Worm (Caenorhabditis elegans) whole organism, L2 larva: ENCODE results near the gene efn-3.

Source experiments
- C34F6.9 ChIP-seq: fragments of 150-350 bp; optimal IDR thresholded peaks from 2 replicates; lab custom pipeline; 2014; ENCODE audit warnings: missing biosample characterization, missing genetic modification characterization
- F13H6.1 ChIP-seq: sonication (generic microtip); optimal IDR thresholded peaks from 2 replicates; lab custom pipeline; 2016; ENCODE audit warnings: missing genetic modification characterization, missing compliant biosample characterization
- R02D3.7 ChIP-seq: fragments of 150-350 bp; optimal IDR thresholded peaks from 2 replicates; lab custom pipeline; 2014; ENCODE audit warnings: missing biosample characterization, missing genetic modification characterization
- ZK546.5 ChIP-seq: sonication (generic microtip); optimal IDR thresholded peaks from 2 replicates; lab custom pipeline; 2017; ENCODE audit warnings: missing biosample characterization, missing genetic modification characterization
- aly-2 ChIP-seq: fragments of 150-350 bp; optimal IDR thresholded peaks from 2 replicates; lab custom pipeline; 2014; ENCODE audit warnings: missing biosample characterization, missing genetic modification characterization
- blmp-1 ChIP-seq: sonication (generic microtip); optimal IDR thresholded peaks from 2 replicates; lab custom pipeline; 2017; ENCODE audit warnings: missing genetic modification characterization, mild to moderate bottlenecking, missing compliant biosample characterization, antibody characterized with exemption, moderate library complexity; ENCODE audit not compliant: insufficient read depth
- ceh-16 ChIP-seq: fragments of 150-350 bp; optimal IDR thresholded peaks from 2 replicates; lab custom pipeline; 2014; ENCODE audit warnings: missing biosample characterization, missing genetic modification characterization
- ceh-82 ChIP-seq: fragments of 150-350 bp; optimal IDR thresholded peaks from 2 replicates; lab custom pipeline; 2014; ENCODE audit warnings: missing biosample characterization, missing genetic modification characterization
- crh-2 ChIP-seq: sonication (generic microtip); optimal IDR thresholded peaks from 2 replicates; lab custom pipeline; 2017; ENCODE audit warnings: missing biosample characterization, missing genetic modification characterization
- egl-27 ChIP-seq: sonication (generic microtip); optimal IDR thresholded peaks from 3 replicates; lab custom pipeline; 2017; ENCODE audit warnings: missing biosample characterization, missing genetic modification reagents, missing genetic modification characterization
- elt-3 ChIP-seq: sonication (generic microtip); optimal IDR thresholded peaks from 2 replicates; lab custom pipeline; 2017; ENCODE audit warnings: missing biosample characterization, missing genetic modification characterization
- fos-1 ChIP-seq: fragments of 150-350 bp; optimal IDR thresholded peaks from 2 replicates; lab custom pipeline; 2014; ENCODE audit warnings: missing biosample characterization, missing genetic modification characterization
- lin-11 ChIP-seq: fragments of 150-350 bp; sonication (generic microtip); optimal IDR thresholded peaks from 2 replicates; lab custom pipeline; 2014; ENCODE audit warnings: missing biosample characterization, missing genetic modification characterization, inconsistent platforms, mixed read lengths
- lin-13 ChIP-seq: fragments of 150-350 bp; optimal IDR thresholded peaks from 2 replicates; lab custom pipeline; 2014; ENCODE audit warnings: missing biosample characterization, missing genetic modification reagents, missing genetic modification characterization
- lin-39 ChIP-seq: fragments of 150-350 bp; optimal IDR thresholded peaks from 2 replicates; lab custom pipeline; 2014; ENCODE audit warnings: missing biosample characterization, missing genetic modification reagents, missing genetic modification characterization
- lsy-2 ChIP-seq, 2 experiments: fragments of 150-350 bp in 1 of 2; sonication (generic microtip) in 1 of 2; optimal IDR thresholded peaks; 2 replicates each; lab custom pipeline; 2014 to 2017; ENCODE audit warnings: missing biosample characterization in 2 of 2, missing genetic modification characterization in 2 of 2
- mab-5 ChIP-seq: fragments of 150-350 bp; optimal IDR thresholded peaks from 2 replicates; lab custom pipeline; 2014; ENCODE audit warnings: missing biosample characterization, missing genetic modification characterization
- mdl-1 ChIP-seq, 2 experiments: fragments of 150-350 bp in 1 of 2; sonication (generic microtip) in 1 of 2; optimal IDR thresholded peaks; 2 replicates each; lab custom pipeline; 2017; ENCODE audit warnings: missing biosample characterization in 2 of 2, missing genetic modification characterization in 2 of 2
- nhr-10 ChIP-seq: sonication (generic microtip); optimal IDR thresholded peaks from 2 replicates; lab custom pipeline; 2017; ENCODE audit warnings: missing biosample characterization, missing genetic modification characterization
- nhr-129 ChIP-seq: fragments of 150-350 bp; optimal IDR thresholded peaks from 2 replicates; lab custom pipeline; 2014; ENCODE audit warnings: missing biosample characterization, missing genetic modification characterization
- nhr-25 ChIP-seq: fragments of 150-350 bp; sonication (generic microtip); optimal IDR thresholded peaks from 3 replicates; lab custom pipeline; 2014; ENCODE audit warnings: missing biosample characterization, missing genetic modification characterization
- peb-1 ChIP-seq: fragments of 150-350 bp; optimal IDR thresholded peaks from 2 replicates; lab custom pipeline; 2014; ENCODE audit warnings: missing biosample characterization, missing genetic modification characterization
- sem-4 ChIP-seq: fragments of 150-350 bp; optimal IDR thresholded peaks from 2 replicates; lab custom pipeline; 2014; ENCODE audit warnings: missing biosample characterization, missing genetic modification reagents, missing genetic modification characterization
- sma-9 ChIP-seq, 2 experiments: fragments of 150-350 bp in 1 of 2; sonication (generic microtip) in 1 of 2; optimal IDR thresholded peaks; 2 replicates each; lab custom pipeline; 2014 to 2016; ENCODE audit warnings: missing genetic modification characterization in 2 of 2, mild to moderate bottlenecking in 1 of 2, missing biosample characterization in 1 of 2, missing compliant biosample characterization in 1 of 2, missing genetic modification reagents in 1 of 2, moderate library complexity in 1 of 2
- snpc-4 ChIP-seq: fragments of 150-350 bp; optimal IDR thresholded peaks from 2 replicates; lab custom pipeline; 2014; ENCODE audit warnings: missing biosample characterization, missing genetic modification characterization
- unc-39 ChIP-seq: fragments of 150-350 bp; optimal IDR thresholded peaks from 2 replicates; lab custom pipeline; 2014; ENCODE audit warnings: missing biosample characterization, missing genetic modification characterization
- unc-55 ChIP-seq: fragments of 150-350 bp; sonication (generic microtip); optimal IDR thresholded peaks from 3 replicates; lab custom pipeline; 2014; ENCODE audit warnings: missing biosample characterization, missing genetic modification reagents, missing genetic modification characterization
- zag-1 ChIP-seq: fragments of 150-350 bp; optimal IDR thresholded peaks from 2 replicates; lab custom pipeline; 2014; ENCODE audit warnings: missing biosample characterization, missing genetic modification characterization

The efn-3 gene

DNA sequence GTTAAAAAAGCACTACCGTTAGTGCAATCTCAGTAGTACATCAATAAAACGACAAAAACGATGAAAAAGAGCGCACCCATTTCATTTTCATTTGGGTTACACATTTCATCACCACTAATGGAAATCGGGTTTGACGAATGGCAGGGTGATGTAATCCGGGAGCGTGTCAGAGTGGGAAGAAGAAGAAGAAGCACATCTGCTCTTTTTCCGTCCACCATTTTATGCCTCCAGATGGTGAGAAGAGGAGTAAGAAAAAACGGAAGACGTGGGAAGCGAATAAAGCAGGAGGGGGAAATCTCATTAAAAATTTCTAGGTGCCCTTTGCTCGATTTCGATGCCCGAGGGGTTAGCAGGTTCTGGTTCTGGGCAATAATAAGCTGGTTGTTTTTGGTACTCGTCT lies 28.8 kb upstream of the efn-3 start:
- TF ChIP-seq nhr-129 (tag; lab: Kevin White, UChicago): peak; percentile 21
- TF ChIP-seq zag-1 (tag; lab: Kevin White, UChicago): no peak

DNA sequence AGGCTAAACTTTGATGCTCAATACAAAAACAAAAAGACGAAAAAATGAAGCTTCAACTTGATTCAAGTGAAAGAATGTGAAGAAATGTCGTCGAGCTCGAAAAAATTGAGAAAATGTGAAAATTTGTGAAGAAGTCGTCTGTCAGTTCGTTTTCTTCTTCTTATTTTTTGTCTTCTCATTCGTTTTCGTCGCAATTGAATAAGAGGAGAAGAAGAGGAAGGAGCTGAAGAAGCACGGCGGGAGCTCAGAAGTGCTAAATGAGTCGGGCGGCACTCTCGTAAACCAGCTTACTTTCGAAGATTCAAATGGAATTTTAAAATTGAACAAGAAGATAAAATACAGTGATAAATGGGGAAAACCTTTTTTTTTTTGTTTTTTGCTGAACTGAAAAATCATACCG lies 27.9 kb upstream of the efn-3 start:
- no peak for TF ChIP-seq R02D3.7
- TF ChIP-seq lin-13 (GFP tag; lab: Kevin White, UChicago): no peak
- TF ChIP-seq nhr-129 (tag; lab: Kevin White, UChicago): no peak
- TF ChIP-seq sma-9 (GFP tag; optimal IDR thresholded peaks at IDR 0.05; lab: Kevin White, UChicago): no peak
- TF ChIP-seq sma-9 (tag; optimal IDR thresholded peaks at IDR 0.05; lab: Kevin White, UChicago): no peak
- TF ChIP-seq crh-2: no peak
- no peak for TF ChIP-seq ceh-82

DNA sequence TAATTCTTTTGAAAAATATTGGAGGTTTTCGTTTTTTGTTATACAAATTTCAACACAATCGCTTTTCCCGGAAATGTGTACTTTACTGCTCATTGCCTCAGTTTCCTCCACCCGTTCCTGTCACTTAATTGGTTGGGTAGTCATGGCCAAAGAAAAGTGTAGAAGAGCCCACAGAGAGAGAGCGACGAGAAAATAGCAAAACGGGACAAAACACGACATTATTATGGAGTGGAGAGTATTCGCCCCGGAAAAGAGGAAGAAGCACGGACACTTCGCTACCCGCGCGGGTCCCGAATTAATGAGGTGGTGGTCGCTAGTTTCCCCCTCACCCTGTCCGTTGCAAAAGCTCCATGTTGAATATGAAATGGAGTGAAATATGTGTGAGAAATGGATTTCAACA lies 26.6 kb upstream of the efn-3 start:
- TF ChIP-seq sma-9 (GFP tag; optimal IDR thresholded peaks at IDR 0.05; lab: Kevin White, UChicago) (no peak), sma-9 (tag; optimal IDR thresholded peaks at IDR 0.05; lab: Kevin White, UChicago) (no peak), lin-11 (no peak), aly-2 (no peak), ZK546.5 (tag; lab: Kevin White, UChicago) (no peak), snpc-4 (tag; lab: Kevin White, UChicago) (no peak), R02D3.7 (no peak), nhr-129 (tag; lab: Kevin White, UChicago) (no peak), C34F6.9 (tag; lab: Kevin White, UChicago) (no peak), fos-1 (no peak), F13H6.1 (tag; lab: Kevin White, UChicago) (no peak), peb-1 (tag; lab: Kevin White, UChicago) (no peak), nhr-10 (tag; lab: Kevin White, UChicago) (no peak), lsy-2 (tag; optimal IDR thresholded peaks at IDR 0.05; lab: Kevin White, UChicago) (no peak), mab-5 (tag; lab: Kevin White, UChicago) (no peak), lin-39 (tag; lab: Kevin White, UChicago) (no peak), mdl-1 (tag; optimal IDR thresholded peaks at IDR 0.05; lab: Kevin White, UChicago) (no peak), unc-39 (tag; lab: Kevin White, UChicago) (no peak), egl-27 (no peak)

DNA sequence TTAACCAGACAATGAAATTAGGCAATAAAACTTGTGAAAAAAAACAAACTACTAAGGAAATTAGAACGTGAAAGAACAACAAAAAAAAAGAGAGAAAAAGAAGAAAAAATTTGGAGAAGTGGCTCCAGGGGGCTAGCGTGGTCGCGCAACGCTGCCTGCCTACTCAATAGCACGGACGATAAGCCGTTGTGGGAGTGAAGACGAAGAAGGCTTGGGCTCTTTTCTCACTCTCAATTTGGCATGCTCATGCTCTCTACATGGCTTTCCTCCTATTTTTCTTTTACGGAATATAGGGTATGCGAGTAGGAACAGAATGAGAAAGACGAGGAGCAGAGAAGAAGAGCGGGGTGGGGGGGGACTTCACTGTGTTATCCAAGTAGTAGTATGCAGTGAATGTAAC lies 25.0 kb upstream of the efn-3 start:
- no peak for TF ChIP-seq elt-3 (tag; lab: Kevin White, UChicago)
- no peak for TF ChIP-seq unc-39 (tag; lab: Kevin White, UChicago)
- TF ChIP-seq R02D3.7: no peak
- TF ChIP-seq lsy-2 (tag; optimal IDR thresholded peaks at IDR 0.05; lab: Kevin White, UChicago): peak in 1 of 2 experiments; percentile 46
- TF ChIP-seq nhr-129 (tag; lab: Kevin White, UChicago): peak; percentile 53
- peak; percentile 70 for TF ChIP-seq unc-55 (GFP tag; lab: Kevin White, UChicago)
- peak; percentile 4 for TF ChIP-seq mab-5 (tag; lab: Kevin White, UChicago)
- no peak for TF ChIP-seq nhr-25 (tag; lab: Kevin White, UChicago)
- TF ChIP-seq mdl-1 (tag; optimal IDR thresholded peaks at IDR 0.05; lab: Kevin White, UChicago): peak; percentile 6 to 35
- TF ChIP-seq sem-4 (tag; lab: Kevin White, UChicago): peak; percentile 76
- peak; percentile 49 for TF ChIP-seq sma-9 (GFP tag; optimal IDR thresholded peaks at IDR 0.05; lab: Kevin White, UChicago)
- TF ChIP-seq sma-9 (tag; optimal IDR thresholded peaks at IDR 0.05; lab: Kevin White, UChicago): no peak
- TF ChIP-seq ceh-16 (tag; lab: Kevin White, UChicago): no peak
- TF ChIP-seq egl-27: peak; percentile 21
- TF ChIP-seq blmp-1: no peak
- peak; percentile 45 for TF ChIP-seq F13H6.1 (tag; lab: Kevin White, UChicago)
- no peak for TF ChIP-seq aly-2
- TF ChIP-seq crh-2: peak; percentile 15
- TF ChIP-seq lin-13 (GFP tag; lab: Kevin White, UChicago): peak; percentile 39
- TF ChIP-seq lin-11: peak; percentile 49
- TF ChIP-seq C34F6.9 (tag; lab: Kevin White, UChicago): peak; percentile 78
- TF ChIP-seq ZK546.5 (tag; lab: Kevin White, UChicago): no peak
- peak; percentile 71 for TF ChIP-seq zag-1 (tag; lab: Kevin White, UChicago)
- TF ChIP-seq, all 48 proteins: peak for 14

DNA sequence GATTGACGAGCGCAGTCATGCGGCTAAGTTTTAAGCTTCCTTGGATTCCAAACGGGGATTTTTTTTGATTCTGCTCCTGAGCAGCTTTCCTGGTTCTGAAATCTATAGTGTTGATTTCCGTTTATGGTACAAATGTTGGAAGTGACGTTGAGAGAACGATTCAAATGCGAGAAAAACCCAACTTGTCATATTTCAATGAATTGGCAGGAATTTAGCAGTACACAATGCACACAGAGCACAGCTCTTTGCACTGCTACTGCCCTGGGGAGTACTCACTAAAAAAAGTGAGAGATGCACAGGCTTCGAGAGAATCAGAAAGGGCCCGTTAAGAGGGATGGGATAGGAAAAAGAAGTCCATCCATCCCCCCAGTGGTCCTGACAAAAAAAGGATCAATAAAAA lies 23.3 kb upstream of the efn-3 start, which contains the start of gene sad-1:
Gene sad-1, minus strand, starts transcription at position 101 of the 400 bp plus-strand sequence.
- TF ChIP-seq fos-1 (no peak), C34F6.9 (tag; lab: Kevin White, UChicago) (peak; percentile 26)
- TF ChIP-seq, all 48 proteins: peak for 1

DNA sequence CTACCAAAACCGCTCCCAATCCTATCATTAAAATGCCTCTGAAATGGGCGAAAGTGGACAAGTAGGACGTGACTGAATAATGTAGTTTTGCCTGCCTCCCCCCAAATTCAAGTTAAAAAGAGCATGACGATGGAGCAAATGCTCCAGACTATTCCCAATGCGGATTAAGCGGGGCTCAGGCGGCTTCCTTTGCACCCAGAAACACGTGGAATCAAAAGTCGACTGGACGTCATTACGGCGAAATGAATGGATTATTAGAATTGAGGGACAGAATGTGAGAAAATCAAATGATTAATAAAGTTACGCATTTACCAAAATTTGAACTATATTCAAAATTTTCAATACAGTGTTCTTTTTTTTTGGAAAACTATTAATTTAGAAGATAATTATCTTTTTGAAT lies 22.7 kb upstream of the efn-3 start:
- TF ChIP-seq mab-5 (tag; lab: Kevin White, UChicago) (no peak), R02D3.7 (no peak), crh-2 (peak; percentile 35), sma-9 (GFP tag; optimal IDR thresholded peaks at IDR 0.05; lab: Kevin White, UChicago) (no peak), sma-9 (tag; optimal IDR thresholded peaks at IDR 0.05; lab: Kevin White, UChicago) (no peak), F13H6.1 (tag; lab: Kevin White, UChicago) (no peak), lsy-2 (tag; optimal IDR thresholded peaks at IDR 0.05; lab: Kevin White, UChicago) (peak in 1 of 2 experiments; percentile 6), peb-1 (tag; lab: Kevin White, UChicago) (no peak)
- TF ChIP-seq, all 48 proteins: peak for 2
